Fruit fly (Drosophila melanogaster) whole organism, wandering third instar larva: ENCODE data around the gene mamo.

ENCODE experiments used
- CG9705 ChIP-seq: fragments of 200-800 bp; sonication (Bioruptor generic); optimal IDR thresholded peaks from 2 replicates; lab custom pipeline; 2018; ENCODE audit warnings: missing biosample characterization, mild to moderate bottlenecking, missing genetic modification characterization
- CrebA ChIP-seq: fragments of 200-800 bp; sonication (Bioruptor generic); optimal IDR thresholded peaks from 2 replicates; lab custom pipeline; 2016; ENCODE audit warnings: missing biosample characterization, mild to moderate bottlenecking, missing genetic modification characterization, borderline replicate concordance
- Hnf4 ChIP-seq: fragments of 200-800 bp; sonication (Bioruptor generic); optimal IDR thresholded peaks from 2 replicates; lab custom pipeline; 2016; ENCODE audit warnings: missing biosample characterization, mild to moderate bottlenecking, missing genetic modification characterization
- Jra ChIP-seq: sonication (Bioruptor generic); optimal IDR thresholded peaks from 2 replicates; lab custom pipeline; 2016; ENCODE audit warnings: missing biosample characterization, missing genetic modification characterization
- Mio ChIP-seq: sonication (Bioruptor generic); optimal IDR thresholded peaks from 2 replicates; lab custom pipeline; 2016; ENCODE audit warnings: missing biosample characterization, missing genetic modification characterization
- br ChIP-seq: fragments of 200-800 bp; sonication (Bioruptor generic); optimal IDR thresholded peaks from 2 replicates; lab custom pipeline; 2016; ENCODE audit warnings: missing biosample characterization, missing genetic modification characterization
- ey ChIP-seq: fragments of 200-800 bp; sonication (Bioruptor generic); optimal IDR thresholded peaks from 2 replicates; lab custom pipeline; 2016; ENCODE audit warnings: missing biosample characterization, missing genetic modification characterization
- fru ChIP-seq: fragments of 200-800 bp; sonication (Bioruptor generic); optimal IDR thresholded peaks from 3 replicates; lab custom pipeline; 2016; ENCODE audit warnings: missing biosample characterization, mild to moderate bottlenecking, missing genetic modification characterization
- h ChIP-seq: fragments of 200-800 bp; sonication (Bioruptor generic); optimal IDR thresholded peaks from 3 replicates; lab custom pipeline; 2016; ENCODE audit warnings: missing biosample characterization, mild to moderate bottlenecking, missing genetic modification characterization
- jim ChIP-seq: fragments of 175-275, 200-325 bp; sonication (Bioruptor generic); optimal IDR thresholded peaks from 2 replicates; lab custom pipeline; 2016; ENCODE audit warnings: missing biosample characterization, mild to moderate bottlenecking, missing genetic modification characterization
- pan ChIP-seq: fragments of >200 bp; optimal IDR thresholded peaks from 2 replicates; lab custom pipeline; 2017
- psq ChIP-seq: fragments of 200-800 bp; sonication (Bioruptor generic); optimal IDR thresholded peaks from 3 replicates; lab custom pipeline; 2017; ENCODE audit warnings: missing biosample characterization, mild to moderate bottlenecking, missing genetic modification characterization, moderate library complexity
- usp ChIP-seq: fragments of >200 bp; optimal IDR thresholded peaks from 2 replicates; lab custom pipeline; 2017; ENCODE audit warnings: missing biosample characterization, missing genetic modification characterization

dm6 chrX:13890903-13891449 lies 99.4 kb downstream of the mamo start:
- TF ChIP-seq pan (peak; percentile 36), Hnf4 (peak; percentile 39), Mio (GFP tag; lab: Kevin White, UChicago) (no peak), usp (no peak), br (GFP tag; lab: Kevin White, UChicago) (peak; percentile 63), jim (GFP tag; lab: Kevin White, UChicago) (no peak), CrebA (GFP tag; lab: Kevin White, UChicago) (peak; percentile 10), CG9705 (GFP tag; lab: Kevin White, UChicago) (peak; percentile 64), Jra (GFP tag; lab: Kevin White, UChicago) (no peak), h (peak; percentile 85), ey (GFP tag; lab: Kevin White, UChicago) (peak; percentile 75), psq (GFP tag; lab: Kevin White, UChicago) (peak; percentile 66), fru (GFP tag; lab: Kevin White, UChicago) (peak; percentile 86)
